Worm (Caenorhabditis elegans) whole organism, L4/young adult: ENCODE results near the gene C27D6.1.

ENCODE experiments used
- W03F9.2 ChIP-seq: fragments of 150-350 bp; optimal IDR thresholded peaks from 2 replicates; lab custom pipeline; 2014; ENCODE audit warnings: missing biosample characterization, missing genetic modification characterization
- dao-5 ChIP-seq: sonication (generic microtip); optimal IDR thresholded peaks from 2 replicates; lab custom pipeline; 2016; ENCODE audit warnings: missing genotype, missing genetic modification characterization, moderate library complexity, missing compliant biosample characterization
- him-1 ChIP-seq: sonication (generic microtip); optimal IDR thresholded peaks from 2 replicates; lab custom pipeline; 2016; ENCODE audit warnings: missing genotype, missing genetic modification reagents, missing genetic modification characterization, missing compliant biosample characterization

DNA sequence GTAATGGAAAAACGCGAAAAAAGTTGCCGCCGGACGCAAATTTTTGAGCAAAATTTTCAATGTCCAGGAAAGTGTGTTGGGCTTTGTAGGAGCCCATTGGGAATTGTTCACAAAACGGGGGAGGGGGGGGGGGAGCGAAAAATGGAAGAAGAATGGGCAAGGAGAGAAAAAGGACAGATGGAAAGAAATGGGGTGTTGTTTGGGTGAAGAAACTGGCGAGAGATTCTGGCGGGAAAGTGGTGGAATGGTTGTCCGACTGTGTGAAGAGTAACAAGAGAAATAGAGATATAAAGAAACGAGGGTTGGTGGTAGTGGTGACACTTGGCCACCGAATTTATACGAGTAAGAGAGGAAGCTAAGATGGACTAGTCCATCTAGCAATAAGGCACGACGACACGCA, 53.8 kb downstream of the C27D6.1 start:
- TF ChIP-seq dao-5: no peak
- TF ChIP-seq W03F9.2 (tag; lab: Kevin White, UChicago): no peak
- TF ChIP-seq him-1 (tag; lab: Kevin White, UChicago): no peak
